Worm (Caenorhabditis elegans): ENCODE measurements around the gene grl-15.

- no peak for TF ChIP-seq efl-1 (GFP tag; optimal IDR thresholded peaks at IDR 0.05)
- no peak for TF ChIP-seq chd-7 (tag; optimal IDR thresholded peaks at IDR 0.05)
- no peak for TF ChIP-seq ets-4 (GFP tag; optimal IDR thresholded peaks at IDR 0.05)
These were observed 455 bp downstream of the grl-15 start for ce11 chrIII:12235359-12235758.

All from whole organism, young adult.